Fruit fly (Drosophila melanogaster): ENCODE results near the gene CG34429.

- TF ChIP-seq Sox14 (GFP tag; optimal IDR thresholded peaks at IDR 0.05), result peak; percentile 84
- peak; percentile 86 for TF ChIP-seq CG8119 (GFP tag; IDR thresholded peaks at IDR 0.05)
- peak; percentile 87 for TF ChIP-seq Hr4 (GFP tag; optimal IDR thresholded peaks at IDR 0.05)
- TF ChIP-seq CG6808 (GFP tag; optimal IDR thresholded peaks at IDR 0.05), result peak; percentile 75
- peak; percentile 65 for TF ChIP-seq Blimp-1 (GFP tag; optimal IDR thresholded peaks at IDR 0.05)
- peak; percentile 72 for TF ChIP-seq salr (GFP tag; optimal IDR thresholded peaks at IDR 0.05)
- peak; percentile 66 for TF ChIP-seq dac (GFP tag; optimal IDR thresholded peaks at IDR 0.05)
- TF ChIP-seq Lpt (GFP tag; optimal IDR thresholded peaks at IDR 0.05), result peak; percentile 81
- TF ChIP-seq Ets21C (GFP tag; optimal IDR thresholded peaks at IDR 0.05), result peak; percentile 75
Measured at dm6 chr3L:13015823-13016465, 46.9 kb upstream of the CG34429 start, which contains the start of gene CG11267.

Data from whole organism, prepupa.